Fruit fly (Drosophila melanogaster): Measurements from ENCODE around the gene CG14868.
A peak's percentile ranks its signal among the peaks of the same experiment; 100 is the strongest.

Gene CG14868

DNA sequence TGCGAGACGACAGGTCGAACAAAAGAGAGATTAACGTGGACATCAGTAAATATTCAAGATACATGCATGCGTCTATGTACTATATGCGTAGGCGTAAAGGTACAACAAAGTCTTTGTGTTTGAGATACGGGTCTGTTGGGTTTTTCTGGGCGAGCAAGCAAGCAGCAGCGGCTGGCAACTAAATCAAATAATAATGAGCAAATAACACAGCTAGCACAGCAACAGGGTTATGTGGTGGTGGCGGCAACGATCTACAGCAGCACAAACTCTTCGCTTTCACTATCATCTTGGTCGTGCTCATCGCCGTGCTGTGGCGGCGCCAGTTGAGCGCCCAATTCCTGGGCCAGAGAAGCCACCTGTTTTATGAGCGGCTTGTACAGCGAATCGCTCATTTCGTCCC, 15.7 kb downstream of the CG14868 start:
- no peak for TF ChIP-seq CG9948 (tag; optimal IDR thresholded peaks at IDR 0.05)
- no peak for TF ChIP-seq EcR (GFP tag; optimal IDR thresholded peaks at IDR 0.05)

DNA sequence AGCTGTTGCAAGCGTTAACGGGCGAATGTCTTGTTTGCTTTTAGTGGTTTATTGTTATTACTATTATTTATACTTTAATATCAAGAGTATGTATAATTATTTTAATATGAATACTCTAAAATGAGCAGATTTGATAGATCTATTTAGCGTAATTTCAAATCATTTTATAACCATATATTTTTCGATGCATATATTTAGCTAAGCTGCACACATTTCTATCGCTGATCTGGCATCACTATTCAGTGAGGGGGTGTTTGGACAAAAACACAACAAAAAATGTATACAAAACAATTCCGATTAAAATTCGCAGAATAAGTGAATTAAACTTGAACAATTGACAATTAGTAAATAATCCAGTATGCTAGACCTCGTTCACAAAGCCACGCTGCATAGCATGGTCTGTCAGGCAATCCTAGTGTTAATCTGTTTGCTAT, 18.7 kb downstream of the CG14868 start, which contains the start of the genes Trs33 and Tmtc4:
Trs33 (minus strand) TSS at position 3 of the 434 bp plus-strand sequence.
Tmtc4 (plus strand) TSS at position 233 of the 434 bp plus-strand sequence.
- TF ChIP-seq CG4496 (GFP tag; IDR thresholded peaks at IDR 0.05) (no peak), CG8301 (tag; optimal IDR thresholded peaks at IDR 0.05) (no peak), CG34367 (tag; optimal IDR thresholded peaks at IDR 0.05) (no peak), rn (GFP tag; IDR thresholded peaks at IDR 0.05) (no peak), CG12605 (GFP tag; IDR thresholded peaks at IDR 0.05) (no peak), Snoo (tag; optimal IDR thresholded peaks at IDR 0.05) (peak; percentile 28), CG10348 (GFP tag; IDR thresholded peaks at IDR 0.05) (no peak), Pif1A (GFP tag; optimal IDR thresholded peaks at IDR 0.05) (no peak), CG15710 (tag; optimal IDR thresholded peaks at IDR 0.05) (peak; percentile 39), EcR (GFP tag; optimal IDR thresholded peaks at IDR 0.05) (peak; percentile 9), gl (tag; optimal IDR thresholded peaks at IDR 0.05) (no peak), Ets98B (GFP tag; IDR thresholded peaks at IDR 0.05) (no peak), CG17806 (tag; optimal IDR thresholded peaks at IDR 0.05) (peak; percentile 15), CG32121 (GFP tag; IDR thresholded peaks at IDR 0.05) (0 out of 2 replicates have a peak, but pooled peaks have one; percentile 13), Pif1B (GFP tag; optimal IDR thresholded peaks at IDR 0.05) (no peak), CG13204 (GFP tag; optimal IDR thresholded peaks at IDR 0.05) (no peak), CG8159 (tag; optimal IDR thresholded peaks at IDR 0.05) (no peak), CG14655 (GFP tag; optimal IDR thresholded peaks at IDR 0.05) (no peak), D1 (tag; optimal IDR thresholded peaks at IDR 0.05) (no peak), fd96Ca (GFP tag; IDR thresholded peaks at IDR 0.05) (no peak), CG9948 (tag; optimal IDR thresholded peaks at IDR 0.05) (peak; percentile 6)

dm6 chr3R:15347822-15348221, 21.9 kb downstream of the CG14868 start, which contains the start of the genes CG42726 and CG42727:
Gene CG42726 (plus strand): TSS chr3R:15348048.
Gene CG42727 (plus strand): TSS chr3R:15348048.
- TF ChIP-seq gl (tag; optimal IDR thresholded peaks at IDR 0.05): no peak
- no peak for TF ChIP-seq CG8301 (tag; optimal IDR thresholded peaks at IDR 0.05)
- peak; percentile 49; the same call in 1 of the 2 replicates for TF ChIP-seq CG32121 (GFP tag; IDR thresholded peaks at IDR 0.05)
- no peak for TF ChIP-seq Pif1B (GFP tag; optimal IDR thresholded peaks at IDR 0.05)
- peak; percentile 63; the same call in 2 of the 3 replicates for TF ChIP-seq CG4496 (GFP tag; IDR thresholded peaks at IDR 0.05)
- TF ChIP-seq Pif1A (GFP tag; optimal IDR thresholded peaks at IDR 0.05): no peak
- TF ChIP-seq D1 (tag; optimal IDR thresholded peaks at IDR 0.05): no peak
- peak; percentile 18; the same call in 1 of the 2 replicates for TF ChIP-seq Ets98B (GFP tag; IDR thresholded peaks at IDR 0.05)
- peak; percentile 44 for TF ChIP-seq Snoo (tag; optimal IDR thresholded peaks at IDR 0.05)
- TF ChIP-seq EcR (GFP tag; optimal IDR thresholded peaks at IDR 0.05): no peak
- no peak for TF ChIP-seq CG10348 (GFP tag; IDR thresholded peaks at IDR 0.05)
- no peak for TF ChIP-seq CG14655 (GFP tag; optimal IDR thresholded peaks at IDR 0.05)
- TF ChIP-seq fd96Ca (GFP tag; IDR thresholded peaks at IDR 0.05): peak; percentile 31; the same call in 1 of the 3 replicates
- TF ChIP-seq CG9948 (tag; optimal IDR thresholded peaks at IDR 0.05): peak; percentile 17
- TF ChIP-seq CG12605 (GFP tag; IDR thresholded peaks at IDR 0.05): no peak
- no peak for TF ChIP-seq rn (GFP tag; IDR thresholded peaks at IDR 0.05)
- no peak for TF ChIP-seq CG13204 (GFP tag; optimal IDR thresholded peaks at IDR 0.05)
- TF ChIP-seq CG15710 (tag; optimal IDR thresholded peaks at IDR 0.05): peak; percentile 49
- TF ChIP-seq CG34367 (tag; optimal IDR thresholded peaks at IDR 0.05): peak; percentile 4
- peak; percentile 39 for TF ChIP-seq CG17806 (tag; optimal IDR thresholded peaks at IDR 0.05)
- no peak for TF ChIP-seq CG8159 (tag; optimal IDR thresholded peaks at IDR 0.05)

DNA sequence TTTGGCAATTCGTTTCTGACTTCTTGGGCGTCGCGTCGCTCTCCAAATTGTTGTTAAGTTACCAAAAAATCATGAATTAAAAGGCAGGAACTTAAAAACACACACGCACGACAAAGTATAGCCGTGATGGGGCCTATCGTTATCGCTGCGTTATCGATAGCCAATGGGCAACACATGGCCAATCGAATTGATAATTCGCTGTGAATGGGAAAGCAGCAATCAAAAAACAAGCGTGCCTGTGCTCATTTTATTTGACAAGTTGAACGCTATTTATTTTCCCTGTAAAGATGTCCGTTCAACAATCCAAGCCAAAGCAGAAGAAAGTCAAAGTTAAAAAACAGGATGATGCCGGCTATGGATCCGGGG, 23.7 kb downstream of the CG14868 start, which contains the start of the genes Surf4 and CG31301:
Surf4 (minus strand) TSS at position 159 of the 366 bp plus-strand sequence.
CG31301 (plus strand) TSS at position 188 of the 366 bp plus-strand sequence.
- no peak for TF ChIP-seq CG8301 (tag; optimal IDR thresholded peaks at IDR 0.05)
- TF ChIP-seq Ets98B (GFP tag; IDR thresholded peaks at IDR 0.05): no peak
- TF ChIP-seq Snoo (tag; optimal IDR thresholded peaks at IDR 0.05): no peak
- no peak for TF ChIP-seq CG9948 (tag; optimal IDR thresholded peaks at IDR 0.05)
- no peak for TF ChIP-seq Pif1A (GFP tag; optimal IDR thresholded peaks at IDR 0.05)
- TF ChIP-seq gl (tag; optimal IDR thresholded peaks at IDR 0.05): no peak
- TF ChIP-seq EcR (GFP tag; optimal IDR thresholded peaks at IDR 0.05): no peak
- no peak for TF ChIP-seq CG4496 (GFP tag; IDR thresholded peaks at IDR 0.05)
- TF ChIP-seq rn (GFP tag; IDR thresholded peaks at IDR 0.05): no peak
- TF ChIP-seq CG10348 (GFP tag; IDR thresholded peaks at IDR 0.05): no peak
- no peak for TF ChIP-seq CG12605 (GFP tag; IDR thresholded peaks at IDR 0.05)
- no peak for TF ChIP-seq fd96Ca (GFP tag; IDR thresholded peaks at IDR 0.05)
- no peak for TF ChIP-seq CG8159 (tag; optimal IDR thresholded peaks at IDR 0.05)
- TF ChIP-seq Pif1B (GFP tag; optimal IDR thresholded peaks at IDR 0.05): no peak
- no peak for TF ChIP-seq CG32121 (GFP tag; IDR thresholded peaks at IDR 0.05)
- TF ChIP-seq CG13204 (GFP tag; optimal IDR thresholded peaks at IDR 0.05): no peak
- no peak for TF ChIP-seq CG15710 (tag; optimal IDR thresholded peaks at IDR 0.05)
- TF ChIP-seq CG14655 (GFP tag; optimal IDR thresholded peaks at IDR 0.05): no peak

- TF ChIP-seq EcR (GFP tag; optimal IDR thresholded peaks at IDR 0.05) (no peak), CG8301 (tag; optimal IDR thresholded peaks at IDR 0.05) (peak; percentile 10), Pif1A (GFP tag; optimal IDR thresholded peaks at IDR 0.05) (no peak), Pif1B (GFP tag; optimal IDR thresholded peaks at IDR 0.05) (no peak), gl (tag; optimal IDR thresholded peaks at IDR 0.05) (no peak), CG8159 (tag; optimal IDR thresholded peaks at IDR 0.05) (no peak), CG34367 (tag; optimal IDR thresholded peaks at IDR 0.05) (no peak), CG17806 (tag; optimal IDR thresholded peaks at IDR 0.05) (no peak)
These were observed 24.3 kb downstream of the CG14868 start for dm6 chr3R:15345198-15346017.
